Fruit fly (Drosophila melanogaster) whole organism, adult: ENCODE data around the gene CG31957.

Experiments used
- CG11617 ChIP-seq: fragments of 200-800 bp; sonication (Bioruptor generic); optimal IDR thresholded peaks from 2 replicates; lab custom pipeline; 2017; ENCODE audit warnings: mild to moderate bottlenecking, missing biosample characterization, missing genetic modification reagents, missing genetic modification characterization
- CG12768 ChIP-seq: fragments of 200-800 bp; sonication (Bioruptor generic); optimal IDR thresholded peaks from 2 replicates; lab custom pipeline; 2017; ENCODE audit warnings: missing biosample characterization, missing genetic modification characterization, mild to moderate bottlenecking, moderate library complexity, missing genetic modification reagents
- CG14711 ChIP-seq: fragments of 200-800 bp; sonication (Bioruptor generic); optimal IDR thresholded peaks from 2 replicates; lab custom pipeline; 2018; ENCODE audit warnings: missing biosample characterization, mild to moderate bottlenecking, missing genetic modification characterization, moderate library complexity
- CG1620 ChIP-seq: fragments of 200-800 bp; sonication (Bioruptor generic); optimal IDR thresholded peaks from 2 replicates; lab custom pipeline; 2016; ENCODE audit warnings: missing biosample characterization, missing genetic modification characterization
- CG33017 ChIP-seq: fragments of 200-800 bp; sonication (Bioruptor generic); optimal IDR thresholded peaks from 2 replicates; lab custom pipeline; 2018; ENCODE audit warnings: missing biosample characterization, mild to moderate bottlenecking, missing genetic modification characterization, moderate library complexity
- CG5204 ChIP-seq: fragments of 200-800 bp; sonication (Bioruptor generic); optimal IDR thresholded peaks from 2 replicates; lab custom pipeline; 2016; ENCODE audit warnings: missing biosample characterization, missing genetic modification characterization
- CG7045 ChIP-seq: fragments of 200-800 bp; sonication (Bioruptor generic); optimal IDR thresholded peaks from 2 replicates; lab custom pipeline; 2017; ENCODE audit warnings: missing biosample characterization, mild to moderate bottlenecking, missing genetic modification characterization
- CG7101 ChIP-seq: fragments of 200-800 bp; sonication (Bioruptor generic); optimal IDR thresholded peaks from 2 replicates; lab custom pipeline; 2018; ENCODE audit warnings: missing biosample characterization, mild to moderate bottlenecking, missing genetic modification characterization, moderate library complexity
- Clk ChIP-seq: fragments of 200-800 bp; sonication (Bioruptor generic); optimal IDR thresholded peaks from 2 replicates; lab custom pipeline; 2017; ENCODE audit warnings: missing biosample characterization, missing genetic modification characterization
- Crg-1 ChIP-seq: fragments of 200-800 bp; sonication (Bioruptor generic); optimal IDR thresholded peaks from 2 replicates; lab custom pipeline; 2016; ENCODE audit warnings: missing biosample characterization, missing genetic modification characterization
- Hr96 ChIP-seq: fragments of 200-800 bp; sonication (Bioruptor generic); optimal IDR thresholded peaks from 2 replicates; lab custom pipeline; 2016; ENCODE audit warnings: missing biosample characterization, missing genetic modification characterization
- Mnt ChIP-seq: fragments of 200-800 bp; sonication (Bioruptor generic); optimal IDR thresholded peaks from 2 replicates; lab custom pipeline; 2016; ENCODE audit warnings: missing biosample characterization, mild to moderate bottlenecking, missing genetic modification characterization
- bab1 ChIP-seq: fragments of 200-800 bp; sonication (Bioruptor generic); optimal IDR thresholded peaks from 3 replicates; lab custom pipeline; 2019; ENCODE audit warnings: missing biosample characterization, mild to moderate bottlenecking, missing genetic modification characterization, moderate library complexity
- cic ChIP-seq: fragments of 200-800 bp; sonication (Bioruptor generic); optimal IDR thresholded peaks from 2 replicates; lab custom pipeline; 2017; ENCODE audit warnings: missing biosample characterization, mild to moderate bottlenecking, missing genetic modification characterization, moderate library complexity
- cnc ChIP-seq, 2 experiments: fragments of >200 bp; optimal IDR thresholded peaks; 2 replicates each; lab custom pipeline; 2017
- kay ChIP-seq: fragments of 200-800 bp; sonication (Bioruptor generic); peaks from one replicate; lab custom pipeline; 2016; ENCODE audit warnings: missing biosample characterization, missing genetic modification characterization, borderline replicate concordance
- ovo ChIP-seq: fragments of 200-800 bp; sonication (Bioruptor generic); optimal IDR thresholded peaks from 2 replicates; lab custom pipeline; 2016; ENCODE audit warnings: missing biosample characterization, missing genetic modification characterization
- pad ChIP-seq: fragments of 200-800 bp; sonication (Bioruptor generic); optimal IDR thresholded peaks from 3 replicates; lab custom pipeline; 2017; ENCODE audit warnings: missing biosample characterization, missing genetic modification characterization, mild to moderate bottlenecking, moderate library complexity, missing genetic modification reagents
- tj ChIP-seq: fragments of 200-800 bp; sonication (Bioruptor generic); optimal IDR thresholded peaks from 3 replicates; lab custom pipeline; 2017; ENCODE audit warnings: missing biosample characterization, mild to moderate bottlenecking, missing genetic modification characterization, moderate library complexity
- toe ChIP-seq: fragments of 200-800 bp; sonication (Bioruptor generic); optimal IDR thresholded peaks from 2 replicates; lab custom pipeline; 2016; ENCODE audit warnings: missing biosample characterization, missing genetic modification characterization

CG31957 gene

DNA sequence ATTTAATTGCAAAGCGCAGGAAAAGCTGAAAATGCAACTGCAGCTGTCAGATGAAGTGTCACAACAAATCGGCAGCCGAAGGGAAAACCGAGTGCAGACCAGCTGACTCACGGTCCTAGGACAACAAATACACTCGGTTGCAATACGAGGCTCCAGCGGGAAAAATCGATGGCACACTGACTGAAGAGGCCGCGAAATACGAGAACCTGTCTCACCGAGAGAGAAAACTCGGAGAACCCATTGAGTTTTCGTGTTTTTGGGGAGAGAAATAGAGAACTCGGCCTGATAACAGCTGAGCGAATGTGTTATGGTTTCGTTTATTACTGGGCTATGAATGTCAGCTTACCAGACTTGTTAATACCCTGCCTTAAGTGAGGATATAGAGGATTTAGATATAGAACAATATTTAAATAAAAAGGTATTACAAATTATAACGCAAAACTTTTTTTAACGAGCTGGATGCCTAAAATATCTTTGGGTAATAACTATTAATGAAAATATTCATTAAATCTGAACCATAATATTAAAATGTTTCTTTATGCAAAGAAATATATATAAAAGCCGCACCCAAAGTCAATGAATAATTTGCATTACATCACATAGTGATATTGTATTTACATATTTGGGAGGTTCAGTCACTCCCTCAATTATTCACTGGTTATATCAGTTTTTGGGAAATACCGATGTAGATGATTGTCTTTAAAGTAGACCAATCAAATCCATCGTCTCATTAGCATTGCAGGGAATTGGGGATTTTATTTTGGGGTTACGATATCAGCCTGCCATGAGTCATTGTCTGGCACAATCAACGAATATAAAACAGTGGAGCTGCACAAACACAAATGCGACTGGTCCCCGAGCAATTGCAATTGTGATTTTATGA, 23.9 kb upstream of the CG31957 start:
- TF ChIP-seq cnc (optimal IDR thresholded peaks at IDR 0.05; lab: Kevin White, UChicago): no peak
- TF ChIP-seq CG5204: peak; percentile 30

DNA sequence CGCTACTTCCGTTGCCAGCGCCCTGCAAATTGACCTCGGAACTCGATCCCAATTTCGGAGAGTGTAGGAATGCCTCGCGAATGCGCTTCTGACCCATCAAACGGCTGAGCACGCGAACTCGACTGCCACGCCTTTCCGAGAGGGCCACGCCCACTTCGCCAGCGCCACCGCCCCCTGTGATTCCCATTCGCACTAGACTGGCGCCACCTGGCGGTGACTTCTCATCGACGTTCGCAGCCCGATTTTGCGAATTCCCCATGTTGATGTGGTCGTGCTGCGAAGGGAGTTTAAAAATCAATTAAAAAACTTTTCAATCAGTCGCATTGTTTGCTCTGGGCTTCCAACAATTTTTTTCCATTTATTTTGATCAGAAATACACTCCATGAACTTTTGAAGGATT, 21.1 kb upstream of the CG31957 start:
- TF ChIP-seq CG33017 (tag; lab: Kevin White, UChicago) (no peak), CG12768 (no peak), CG11617 (GFP tag; lab: Kevin White, UChicago) (no peak), cnc (optimal IDR thresholded peaks at IDR 0.05; lab: Kevin White, UChicago) (no peak), tj (GFP tag; lab: Kevin White, UChicago) (no peak), bab1 (GFP tag; lab: Kevin White, UChicago) (no peak), Hr96 (GFP tag; lab: Kevin White, UChicago) (no peak)

DNA sequence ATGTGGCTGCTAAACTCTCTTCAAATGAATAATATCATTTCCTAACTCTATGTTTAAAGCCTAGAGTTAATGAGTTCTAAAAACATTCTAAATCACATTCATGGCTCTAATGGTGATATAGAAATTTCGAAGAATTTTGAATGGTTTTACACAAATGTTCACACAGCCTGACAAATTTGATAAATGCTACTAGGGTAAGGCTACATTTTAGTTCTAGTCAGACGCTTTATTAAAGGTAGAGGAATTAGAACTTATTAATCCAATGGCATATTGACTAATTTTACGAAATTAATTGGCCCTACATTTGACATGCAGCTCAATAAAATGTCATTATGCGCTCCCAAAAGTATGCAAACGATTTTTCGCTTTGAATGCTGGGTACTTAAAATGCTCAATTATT, 17.6 kb upstream of the CG31957 start:
- TF ChIP-seq CG7101 (tag; lab: Kevin White, UChicago) (no peak), Hr96 (GFP tag; lab: Kevin White, UChicago) (no peak), Mnt (GFP tag; lab: Kevin White, UChicago) (no peak), CG14711 (tag; lab: Kevin White, UChicago) (no peak)

DNA sequence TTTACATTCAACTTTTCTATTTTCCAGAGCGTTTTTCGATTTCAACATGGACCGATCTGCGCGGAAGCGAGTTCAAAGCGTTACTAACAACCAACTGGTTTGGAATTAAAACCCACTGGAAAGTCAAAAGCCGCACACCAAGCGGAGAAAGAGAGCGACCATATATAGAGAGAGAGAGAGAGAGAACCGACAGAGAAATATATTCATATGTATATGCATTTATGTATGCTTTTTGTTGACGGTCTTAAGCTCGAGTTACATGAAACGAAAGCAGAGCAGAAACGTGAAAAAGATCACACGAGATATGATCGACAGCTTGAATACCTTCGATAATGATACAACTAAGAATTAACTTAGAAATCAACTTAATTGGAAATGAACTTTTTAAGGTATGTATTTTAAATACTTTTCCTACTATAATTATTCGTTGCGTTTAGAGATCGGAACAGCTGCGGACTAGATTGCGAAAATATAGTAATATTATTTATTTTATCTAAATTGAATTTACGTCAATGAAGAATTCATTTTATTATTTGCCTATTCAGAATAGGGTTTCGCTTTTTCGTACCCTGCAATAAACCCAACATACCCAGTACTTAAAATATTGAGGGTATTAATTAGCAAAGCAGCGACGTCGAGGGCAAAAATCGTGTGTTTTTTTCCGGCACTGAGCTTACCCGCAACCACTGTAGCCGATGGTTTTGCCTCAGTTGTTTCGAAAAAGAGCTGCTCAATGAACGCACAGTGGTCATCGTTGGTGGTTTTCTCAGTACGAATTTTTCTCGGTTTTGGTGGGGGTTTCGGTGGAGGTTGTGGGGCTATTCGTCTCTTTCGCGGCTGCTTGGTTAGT, 16.7 kb upstream of the CG31957 start:
- TF ChIP-seq Hr96 (GFP tag; lab: Kevin White, UChicago): no peak
- no peak for TF ChIP-seq toe
- TF ChIP-seq CG1620: no peak
- TF ChIP-seq cnc (optimal IDR thresholded peaks at IDR 0.05; lab: Kevin White, UChicago): no peak
- peak; percentile 10 for TF ChIP-seq CG7045 (GFP tag; lab: Kevin White, UChicago)
- no peak for TF ChIP-seq CG11617 (GFP tag; lab: Kevin White, UChicago)
- TF ChIP-seq CG7101 (tag; lab: Kevin White, UChicago): peak; percentile 23
- TF ChIP-seq CG14711 (tag; lab: Kevin White, UChicago): no peak
- no peak for TF ChIP-seq CG5204
- no peak for TF ChIP-seq cic (GFP tag; lab: Kevin White, UChicago)
- peak; percentile 7 for TF ChIP-seq Mnt (GFP tag; lab: Kevin White, UChicago)
- TF ChIP-seq bab1 (GFP tag; lab: Kevin White, UChicago): peak; percentile 1
- peak; percentile 36 for TF ChIP-seq kay (GFP tag; lab: Kevin White, UChicago)
- no peak for TF ChIP-seq Crg-1 (GFP tag; lab: Kevin White, UChicago)
- no peak for TF ChIP-seq CG33017 (tag; lab: Kevin White, UChicago)
- TF ChIP-seq CG12768: peak; percentile 3
- no peak for TF ChIP-seq ovo (GFP tag; lab: Kevin White, UChicago)
- TF ChIP-seq tj (GFP tag; lab: Kevin White, UChicago): peak; percentile 71
- TF ChIP-seq pad (GFP tag; lab: Kevin White, UChicago): peak; percentile 21
- TF ChIP-seq Clk (GFP tag; lab: Kevin White, UChicago): no peak

DNA sequence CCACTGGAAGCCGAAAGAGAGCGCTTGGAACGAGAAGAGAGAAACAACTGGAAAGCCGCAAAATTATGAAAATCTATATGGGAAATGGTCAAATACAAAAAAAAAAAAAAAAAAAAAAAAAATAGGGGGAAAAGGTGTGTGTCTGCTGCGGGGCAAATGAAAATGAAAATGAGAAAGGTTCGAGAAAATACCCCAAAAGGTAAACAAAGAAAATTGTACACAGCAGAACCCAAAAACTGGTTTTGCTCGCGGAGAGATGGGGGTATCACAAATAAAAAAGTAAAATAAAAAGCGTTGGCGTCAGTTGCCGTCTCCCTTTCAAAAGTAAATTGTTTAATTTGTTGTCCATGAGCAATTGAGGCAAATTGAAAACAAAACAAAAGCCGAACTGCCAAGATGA, 15.9 kb upstream of the CG31957 start:
- no peak for TF ChIP-seq CG11617 (GFP tag; lab: Kevin White, UChicago)
- no peak for TF ChIP-seq CG5204
- no peak for TF ChIP-seq cic (GFP tag; lab: Kevin White, UChicago)
- TF ChIP-seq toe: no peak
- no peak for TF ChIP-seq CG33017 (tag; lab: Kevin White, UChicago)
- no peak for TF ChIP-seq CG12768
- TF ChIP-seq cnc (optimal IDR thresholded peaks at IDR 0.05; lab: Kevin White, UChicago): no peak
- TF ChIP-seq bab1 (GFP tag; lab: Kevin White, UChicago): no peak
- no peak for TF ChIP-seq Clk (GFP tag; lab: Kevin White, UChicago)
- TF ChIP-seq CG1620: no peak
- no peak for TF ChIP-seq kay (GFP tag; lab: Kevin White, UChicago)
- TF ChIP-seq CG7045 (GFP tag; lab: Kevin White, UChicago): no peak

DNA sequence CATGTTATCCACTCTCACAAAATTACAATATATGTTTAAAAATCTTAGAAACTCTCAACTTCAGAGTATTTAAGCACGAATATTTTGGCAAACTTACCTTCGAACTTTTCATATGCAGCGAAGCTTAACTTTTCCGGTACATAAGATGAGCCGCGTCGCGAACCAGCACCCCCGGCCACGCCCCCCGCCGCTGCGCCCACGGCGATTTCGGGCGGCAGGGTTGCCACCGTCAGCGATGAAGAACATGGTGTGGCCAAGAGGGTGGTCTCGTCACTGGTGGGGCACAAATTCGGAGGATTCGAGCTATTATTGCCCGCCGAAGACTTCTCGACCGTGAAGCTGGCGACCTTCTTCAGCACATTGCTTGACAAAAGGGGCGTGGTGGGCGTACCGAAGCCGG, 11.7 kb upstream of the CG31957 start:
- TF ChIP-seq CG7045 (GFP tag; lab: Kevin White, UChicago): no peak
- TF ChIP-seq bab1 (GFP tag; lab: Kevin White, UChicago): no peak
- TF ChIP-seq CG33017 (tag; lab: Kevin White, UChicago): no peak
- no peak for TF ChIP-seq cic (GFP tag; lab: Kevin White, UChicago)
- TF ChIP-seq cnc (optimal IDR thresholded peaks at IDR 0.05; lab: Kevin White, UChicago): no peak
- no peak for TF ChIP-seq Mnt (GFP tag; lab: Kevin White, UChicago)
- no peak for TF ChIP-seq pad (GFP tag; lab: Kevin White, UChicago)
- no peak for TF ChIP-seq toe
- no peak for TF ChIP-seq CG5204
- TF ChIP-seq CG1620: no peak
- no peak for TF ChIP-seq CG12768
